Worm (Caenorhabditis elegans) whole organism, midembryonic: ENCODE results near the gene C25F6.8.

ENCODE experiments used
- T22C8.4 ChIP-seq: fragments of 200-800 bp; sonication (Bioruptor generic); IDR thresholded peaks from 2 replicates; pipeline ENCODE4 v1.3.6; 2022; ENCODE audit warnings: missing genetic modification characterization, missing compliant biosample characterization
- flt-1 ChIP-seq: fragments of 200-800 bp; sonication (Bioruptor generic); IDR thresholded peaks from 2 replicates; pipeline ENCODE4 v1.3.6; 2022; ENCODE audit warnings: missing genetic modification characterization, missing compliant biosample characterization
- klf-2 ChIP-seq: fragments of 200-800 bp; sonication (Bioruptor generic); conservative IDR thresholded peaks from 2 replicates; pipeline ENCODE4 v1.3.6; 2022; ENCODE audit warnings: missing genetic modification reagents, missing genetic modification characterization, missing compliant biosample characterization
- tab-1 ChIP-seq: fragments of 200-800 bp; sonication (Bioruptor generic); IDR thresholded peaks from 2 replicates; pipeline ENCODE4 v1.3.6; 2022; ENCODE audit warnings: missing genetic modification characterization, missing compliant biosample characterization
- ztf-23 ChIP-seq: fragments of 200-800 bp; sonication (Bioruptor generic); IDR thresholded peaks from 2 replicates; pipeline ENCODE4 v1.3.6; 2022; ENCODE audit warnings: missing genetic modification reagents, missing genetic modification characterization, missing compliant biosample characterization

DNA sequence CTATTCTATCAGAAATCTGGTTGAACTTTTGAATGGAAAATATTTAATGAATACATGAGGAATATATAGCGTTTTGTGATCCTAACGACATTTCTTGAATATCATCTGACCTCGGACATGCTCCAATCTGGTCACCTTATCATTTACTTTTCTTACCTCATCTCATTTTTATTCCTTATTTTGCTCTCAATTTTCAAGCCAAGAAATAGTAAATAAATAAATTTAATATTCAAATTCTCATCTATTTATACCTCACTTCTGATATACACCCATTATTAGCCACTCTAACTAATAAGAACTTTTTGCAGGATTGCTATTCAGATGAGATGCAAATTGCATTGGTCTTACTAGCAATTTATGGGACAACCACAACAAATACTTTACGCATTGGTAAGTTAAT is 12.9 kb downstream of the C25F6.8 start, which contains the start of gene ddr-1:
- no peak for TF ChIP-seq klf-2 (GFP tag; lab: Robert Waterston, UW)
- no peak for TF ChIP-seq ztf-23 (GFP tag; lab: Robert Waterston, UW)
- no peak for TF ChIP-seq T22C8.4 (GFP tag; lab: Robert Waterston, UW)
- no peak for TF ChIP-seq flt-1
- no peak for TF ChIP-seq tab-1 (GFP tag; lab: Robert Waterston, UW)
